Worm (Caenorhabditis elegans) whole organism, L2 larva: ENCODE data around the gene R02D5.9.

Source experiments
- C34F6.9 ChIP-seq: fragments of 150-350 bp; optimal IDR thresholded peaks from 2 replicates; lab custom pipeline; 2014; ENCODE audit warnings: missing biosample characterization, missing genetic modification characterization
- F13H6.1 ChIP-seq: sonication (generic microtip); optimal IDR thresholded peaks from 2 replicates; lab custom pipeline; 2016; ENCODE audit warnings: missing genetic modification characterization, missing compliant biosample characterization
- R02D3.7 ChIP-seq: fragments of 150-350 bp; optimal IDR thresholded peaks from 2 replicates; lab custom pipeline; 2014; ENCODE audit warnings: missing biosample characterization, missing genetic modification characterization
- Y55F3AM.14 ChIP-seq: fragments of 200-800 bp; sonication (Bioruptor generic); optimal IDR thresholded peaks from 2 replicates; lab custom pipeline; 2018; ENCODE audit warnings: mild to moderate bottlenecking, missing genetic modification characterization, missing compliant biosample characterization
- ZK546.5 ChIP-seq: sonication (generic microtip); optimal IDR thresholded peaks from 2 replicates; lab custom pipeline; 2017; ENCODE audit warnings: missing biosample characterization, missing genetic modification characterization
- aly-2 ChIP-seq: fragments of 150-350 bp; optimal IDR thresholded peaks from 2 replicates; lab custom pipeline; 2014; ENCODE audit warnings: missing biosample characterization, missing genetic modification characterization
- ama-1 ChIP-seq: fragments of 150-350 bp; optimal IDR thresholded peaks from 2 replicates; lab custom pipeline; 2018; ENCODE audit warnings: inconsistent platforms
- ceh-16 ChIP-seq: fragments of 150-350 bp; optimal IDR thresholded peaks from 2 replicates; lab custom pipeline; 2014; ENCODE audit warnings: missing biosample characterization, missing genetic modification characterization
- ceh-82 ChIP-seq: fragments of 150-350 bp; optimal IDR thresholded peaks from 2 replicates; lab custom pipeline; 2014; ENCODE audit warnings: missing biosample characterization, missing genetic modification characterization
- crh-2 ChIP-seq: sonication (generic microtip); optimal IDR thresholded peaks from 2 replicates; lab custom pipeline; 2017; ENCODE audit warnings: missing biosample characterization, missing genetic modification characterization
- dmd-4 ChIP-seq: sonication (generic microtip); optimal IDR thresholded peaks from 2 replicates; lab custom pipeline; 2017; ENCODE audit warnings: missing biosample characterization, missing genetic modification characterization
- egl-27 ChIP-seq: sonication (generic microtip); optimal IDR thresholded peaks from 3 replicates; lab custom pipeline; 2017; ENCODE audit warnings: missing biosample characterization, missing genetic modification reagents, missing genetic modification characterization
- elt-1 ChIP-seq: fragments of 150-350 bp; optimal IDR thresholded peaks from 2 replicates; lab custom pipeline; 2014; ENCODE audit warnings: missing biosample characterization, missing genetic modification characterization
- fos-1 ChIP-seq: fragments of 150-350 bp; optimal IDR thresholded peaks from 2 replicates; lab custom pipeline; 2014; ENCODE audit warnings: missing biosample characterization, missing genetic modification characterization
- gmeb-1 ChIP-seq: fragments of 150-350 bp; optimal IDR thresholded peaks from 2 replicates; lab custom pipeline; 2014; ENCODE audit warnings: missing biosample characterization, missing genetic modification characterization
- lin-11 ChIP-seq: fragments of 150-350 bp; sonication (generic microtip); optimal IDR thresholded peaks from 2 replicates; lab custom pipeline; 2014; ENCODE audit warnings: missing biosample characterization, missing genetic modification characterization, inconsistent platforms, mixed read lengths
- lin-13 ChIP-seq: fragments of 150-350 bp; optimal IDR thresholded peaks from 2 replicates; lab custom pipeline; 2014; ENCODE audit warnings: missing biosample characterization, missing genetic modification reagents, missing genetic modification characterization
- lin-39 ChIP-seq: fragments of 150-350 bp; optimal IDR thresholded peaks from 2 replicates; lab custom pipeline; 2014; ENCODE audit warnings: missing biosample characterization, missing genetic modification reagents, missing genetic modification characterization
- mbf-1 ChIP-seq: sonication (generic microtip); optimal IDR thresholded peaks from 2 replicates; lab custom pipeline; 2017; ENCODE audit warnings: missing biosample characterization, missing genetic modification characterization
- nhr-10 ChIP-seq: sonication (generic microtip); optimal IDR thresholded peaks from 2 replicates; lab custom pipeline; 2017; ENCODE audit warnings: missing biosample characterization, missing genetic modification characterization
- nhr-11 ChIP-seq: fragments of 150-350 bp; optimal IDR thresholded peaks from 2 replicates; lab custom pipeline; 2014; ENCODE audit warnings: missing biosample characterization, missing genetic modification characterization
- nhr-129 ChIP-seq: fragments of 150-350 bp; optimal IDR thresholded peaks from 2 replicates; lab custom pipeline; 2014; ENCODE audit warnings: missing biosample characterization, missing genetic modification characterization
- nhr-21 ChIP-seq: fragments of 150-350 bp; optimal IDR thresholded peaks from 2 replicates; lab custom pipeline; 2014; ENCODE audit warnings: missing biosample characterization, missing genetic modification characterization
- nhr-23 ChIP-seq: fragments of 150-350 bp; optimal IDR thresholded peaks from 2 replicates; lab custom pipeline; 2014; ENCODE audit warnings: missing biosample characterization, missing genetic modification reagents, missing genetic modification characterization
- nhr-237 ChIP-seq: fragments of 150-350 bp; optimal IDR thresholded peaks from 2 replicates; lab custom pipeline; 2014; ENCODE audit warnings: missing biosample characterization, missing genetic modification characterization
- nhr-77 ChIP-seq: fragments of 150-350 bp; optimal IDR thresholded peaks from 2 replicates; lab custom pipeline; 2014; ENCODE audit warnings: missing biosample characterization, missing genetic modification characterization
- sem-4 ChIP-seq: fragments of 150-350 bp; optimal IDR thresholded peaks from 2 replicates; lab custom pipeline; 2014; ENCODE audit warnings: missing biosample characterization, missing genetic modification reagents, missing genetic modification characterization
- skn-1 ChIP-seq: sonication (generic microtip); optimal IDR thresholded peaks from 2 replicates; lab custom pipeline; 2017; ENCODE audit warnings: missing biosample characterization, missing genetic modification characterization
- sma-3 ChIP-seq: sonication (generic microtip); optimal IDR thresholded peaks from 2 replicates; lab custom pipeline; 2016; ENCODE audit warnings: missing genetic modification reagents, missing genetic modification characterization, missing compliant biosample characterization
- sma-9 ChIP-seq, 2 experiments: fragments of 150-350 bp in 1 of 2; sonication (generic microtip) in 1 of 2; optimal IDR thresholded peaks; 2 replicates each; lab custom pipeline; 2014 to 2016; ENCODE audit warnings: missing genetic modification characterization in 2 of 2, mild to moderate bottlenecking in 1 of 2, missing biosample characterization in 1 of 2, missing compliant biosample characterization in 1 of 2, missing genetic modification reagents in 1 of 2, moderate library complexity in 1 of 2
- snpc-4 ChIP-seq: fragments of 150-350 bp; optimal IDR thresholded peaks from 2 replicates; lab custom pipeline; 2014; ENCODE audit warnings: missing biosample characterization, missing genetic modification characterization
- unc-39 ChIP-seq: fragments of 150-350 bp; optimal IDR thresholded peaks from 2 replicates; lab custom pipeline; 2014; ENCODE audit warnings: missing biosample characterization, missing genetic modification characterization
- unc-55 ChIP-seq: fragments of 150-350 bp; sonication (generic microtip); optimal IDR thresholded peaks from 3 replicates; lab custom pipeline; 2014; ENCODE audit warnings: missing biosample characterization, missing genetic modification reagents, missing genetic modification characterization
- unc-62 ChIP-seq: fragments of 150-350 bp; optimal IDR thresholded peaks from 2 replicates; lab custom pipeline; 2014; ENCODE audit warnings: missing biosample characterization, missing genetic modification reagents, missing genetic modification characterization
- zag-1 ChIP-seq: fragments of 150-350 bp; optimal IDR thresholded peaks from 2 replicates; lab custom pipeline; 2014; ENCODE audit warnings: missing biosample characterization, missing genetic modification characterization
- ztf-1 ChIP-seq: fragments of 200-800 bp; sonication (Bioruptor generic); conservative IDR thresholded peaks from 2 replicates; pipeline ENCODE4 v1.3.6; 2022; ENCODE audit warnings: missing genetic modification characterization, missing compliant biosample characterization

R02D5.9 gene

DNA sequence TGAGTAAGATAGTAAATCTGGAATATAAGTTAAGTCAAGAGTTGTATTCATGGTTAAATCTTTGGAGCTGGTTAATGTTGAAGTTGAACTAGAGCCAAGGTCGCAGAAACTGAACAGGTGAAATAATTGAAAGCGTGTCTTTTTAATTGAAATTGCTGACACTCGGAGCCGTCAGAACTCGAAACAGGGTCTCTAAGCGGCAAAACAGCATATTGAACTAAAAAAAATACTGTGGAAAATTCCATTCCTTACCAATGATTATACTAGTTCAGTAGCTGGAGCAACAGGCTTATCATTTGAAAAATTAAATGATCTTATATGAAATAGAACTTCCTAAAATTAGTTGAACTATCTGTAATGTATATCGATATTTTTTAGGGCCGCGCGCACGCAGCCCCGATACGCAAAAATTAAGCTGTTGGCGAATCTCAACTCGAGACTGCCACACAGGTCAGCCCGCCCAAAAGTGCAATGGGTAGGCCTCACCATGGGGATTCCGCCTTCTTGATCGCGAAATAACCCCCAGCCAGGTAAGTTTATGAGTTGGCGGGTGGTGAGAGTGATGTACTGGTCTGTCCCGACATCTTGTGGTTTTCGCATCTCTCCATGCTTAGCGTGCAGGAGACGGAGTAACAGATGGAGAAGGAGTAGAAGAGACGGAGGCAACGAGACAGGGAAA, 42.6 kb downstream of the R02D5.9 start, which contains the start of gene srz-97:
Gene srz-97, minus strand, starts transcription at position 51 of the 679 bp plus-strand sequence.
- peak; percentile 59 for TF ChIP-seq nhr-21 (tag; lab: Kevin White, UChicago)
- TF ChIP-seq lin-13 (GFP tag; lab: Kevin White, UChicago), result peak; percentile 19
- TF ChIP-seq F13H6.1 (tag; lab: Kevin White, UChicago), result peak; percentile 3
- TF ChIP-seq lin-39 (tag; lab: Kevin White, UChicago), result no peak
- no peak for TF ChIP-seq Y55F3AM.14 (GFP tag; lab: Kevin White, UChicago)
- peak; percentile 13 for TF ChIP-seq fos-1 (tag; lab: Kevin White, UChicago)
- TF ChIP-seq nhr-23 (tag; lab: Kevin White, UChicago), result no peak
- no peak for TF ChIP-seq ZK546.5 (tag; lab: Kevin White, UChicago)
- no peak for TF ChIP-seq nhr-77 (tag; lab: Kevin White, UChicago)
- no peak for TF ChIP-seq lin-11
- TF ChIP-seq egl-27 (tag; lab: Kevin White, UChicago), result peak; percentile 20
- peak; percentile 16 for TF ChIP-seq zag-1 (tag; lab: Kevin White, UChicago)
- TF ChIP-seq snpc-4 (tag; lab: Kevin White, UChicago), result peak; percentile 96
- no peak for TF ChIP-seq unc-39 (tag; lab: Kevin White, UChicago)
- peak; percentile 16 for TF ChIP-seq nhr-129 (tag; lab: Kevin White, UChicago)
- TF ChIP-seq ceh-82 (tag; lab: Kevin White, UChicago), result no peak
- peak; percentile 5 for TF ChIP-seq C34F6.9 (tag; lab: Kevin White, UChicago)
- TF ChIP-seq nhr-237, result no peak
- TF ChIP-seq sma-3 (GFP tag; lab: Kevin White, UChicago), result peak; percentile 70
- peak; percentile 51 for TF ChIP-seq ceh-16
- peak; percentile 73 for TF ChIP-seq sma-9 (GFP tag; optimal IDR thresholded peaks at IDR 0.05; lab: Kevin White, UChicago)
- TF ChIP-seq sma-9 (tag; optimal IDR thresholded peaks at IDR 0.05; lab: Kevin White, UChicago), result no peak
- peak; percentile 40 for TF ChIP-seq crh-2 (tag; lab: Kevin White, UChicago)
- TF ChIP-seq ama-1 (lab: Kevin White, UChicago), result peak; percentile 7
- TF ChIP-seq skn-1 (tag; lab: Kevin White, UChicago), result no peak
- no peak for TF ChIP-seq nhr-10 (tag; lab: Kevin White, UChicago)
- TF ChIP-seq nhr-11 (tag; lab: Kevin White, UChicago), result no peak
- TF ChIP-seq unc-62 (GFP tag; lab: Kevin White, UChicago), result no peak

DNA sequence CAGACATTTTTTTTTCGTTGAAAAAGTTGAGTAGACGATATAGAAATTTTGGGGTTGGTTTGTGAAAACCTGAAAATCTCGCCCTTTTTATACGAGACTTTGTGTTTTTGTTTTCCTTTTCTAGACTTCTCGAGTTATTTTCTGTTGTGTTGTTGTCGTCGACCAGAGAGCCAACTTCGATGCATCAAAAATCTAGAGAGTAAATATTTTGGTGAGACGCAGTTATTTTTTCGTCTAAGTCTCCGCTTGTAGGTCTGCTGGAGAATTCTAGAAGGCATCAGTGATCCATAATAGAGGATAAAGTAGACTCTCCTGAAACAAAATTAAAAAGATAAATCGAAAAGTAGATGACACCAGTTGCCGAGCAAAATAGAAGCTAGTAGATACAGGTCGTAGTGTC, 46.6 kb downstream of the R02D5.9 start, which contains the start of gene F08H9.4:
Gene F08H9.4, minus strand, starts transcription at position 61 of the 400 bp plus-strand sequence.
- TF ChIP-seq lin-11, result no peak
- TF ChIP-seq C34F6.9 (tag; lab: Kevin White, UChicago), result peak; percentile 45
- TF ChIP-seq nhr-77 (tag; lab: Kevin White, UChicago), result no peak
- TF ChIP-seq crh-2 (tag; lab: Kevin White, UChicago), result no peak
- no peak for TF ChIP-seq sma-9 (GFP tag; optimal IDR thresholded peaks at IDR 0.05; lab: Kevin White, UChicago)
- TF ChIP-seq sma-9 (tag; optimal IDR thresholded peaks at IDR 0.05; lab: Kevin White, UChicago), result no peak
- no peak for TF ChIP-seq gmeb-1 (tag; lab: Kevin White, UChicago)
- TF ChIP-seq unc-55 (GFP tag; lab: Kevin White, UChicago), result peak; percentile 20
- TF ChIP-seq R02D3.7 (tag; lab: Kevin White, UChicago), result no peak
- no peak for TF ChIP-seq nhr-21 (tag; lab: Kevin White, UChicago)
- no peak for TF ChIP-seq ZK546.5 (tag; lab: Kevin White, UChicago)
- TF ChIP-seq ceh-16, result no peak
- TF ChIP-seq sem-4 (tag; lab: Kevin White, UChicago), result no peak
- TF ChIP-seq elt-1 (tag; lab: Kevin White, UChicago), result no peak
- TF ChIP-seq nhr-10 (tag; lab: Kevin White, UChicago), result no peak
- no peak for TF ChIP-seq fos-1 (tag; lab: Kevin White, UChicago)
- TF ChIP-seq mbf-1 (tag; lab: Kevin White, UChicago), result no peak
- no peak for TF ChIP-seq ztf-1 (GFP tag; lab: Robert Waterston, UW)
- TF ChIP-seq ama-1 (lab: Kevin White, UChicago), result no peak
- peak; percentile 0 for TF ChIP-seq nhr-129 (tag; lab: Kevin White, UChicago)
- TF ChIP-seq dmd-4 (tag; lab: Kevin White, UChicago), result no peak
- TF ChIP-seq unc-39 (tag; lab: Kevin White, UChicago), result no peak
- TF ChIP-seq aly-2 (tag; lab: Kevin White, UChicago), result no peak
- no peak for TF ChIP-seq nhr-23 (tag; lab: Kevin White, UChicago)
- no peak for TF ChIP-seq snpc-4 (tag; lab: Kevin White, UChicago)
- TF ChIP-seq skn-1 (tag; lab: Kevin White, UChicago), result no peak
